Fruit fly (Drosophila melanogaster): ENCODE data around the gene CG1537.

Gene CG1537

dm6 chrX:11081242-11081641 is 18.3 kb upstream of the CG1537 start (continued):
- TF ChIP-seq scrt (GFP tag; optimal IDR thresholded peaks at IDR 0.05) (no peak), CoRest (tag; optimal IDR thresholded peaks at IDR 0.05) (peak; percentile 69), CG8765 (GFP tag; IDR thresholded peaks at IDR 0.05) (no peak), Dll (GFP tag; IDR thresholded peaks at IDR 0.05; ENCODE audit: partially characterized antibody) (no peak), CG17802 (tag; optimal IDR thresholded peaks at IDR 0.05) (no peak), E2f1 (GFP tag; IDR thresholded peaks at IDR 0.05) (no peak), Sox102F (GFP tag; optimal IDR thresholded peaks at IDR 0.05) (peak; percentile 72), CG9727 (GFP tag; optimal IDR thresholded peaks at IDR 0.05) (peak; percentile 24), gcm2 (GFP tag; optimal IDR thresholded peaks at IDR 0.05) (no peak), YL-1 (GFP tag; optimal IDR thresholded peaks at IDR 0.05) (no peak), ara (GFP tag; IDR thresholded peaks at IDR 0.05) (no peak), CG10321 (GFP tag; IDR thresholded peaks at IDR 0.05) (no peak), z (GFP tag; IDR thresholded peaks at IDR 0.05) (no peak), CG32772 (GFP tag; IDR thresholded peaks at IDR 0.05) (no peak), Mes4 (GFP tag; optimal IDR thresholded peaks at IDR 0.05) (no peak), CG13424 (tag; optimal IDR thresholded peaks at IDR 0.05) (peak; percentile 59), fd96Cb (tag; optimal IDR thresholded peaks at IDR 0.05) (peak; percentile 51), CG3163 (GFP tag; optimal IDR thresholded peaks at IDR 0.05) (no peak), D19A (tag; optimal IDR thresholded peaks at IDR 0.05) (peak; percentile 40), CG12659 (GFP tag; optimal IDR thresholded peaks at IDR 0.05) (peak; percentile 49), grn (GFP tag; optimal IDR thresholded peaks at IDR 0.05) (no peak), ap (GFP tag; IDR thresholded peaks at IDR 0.05) (no peak), MTF-1 (GFP tag; optimal IDR thresholded peaks at IDR 0.05; ENCODE audit: borderline replicate concordance) (no peak), Nf-YA (GFP tag; IDR thresholded peaks at IDR 0.05) (no peak), CG3995 (GFP tag; optimal IDR thresholded peaks at IDR 0.05) (no peak), CG16815 (GFP tag; optimal IDR thresholded peaks at IDR 0.05) (peak; percentile 11), CG12155 (GFP tag; optimal IDR thresholded peaks at IDR 0.05) (no peak), CG11247 (GFP tag; IDR thresholded peaks at IDR 0.05) (no peak), dmrt99B (tag; optimal IDR thresholded peaks at IDR 0.05) (peak; percentile 29), CG7357 (GFP tag; IDR thresholded peaks at IDR 0.05) (0 out of 3 replicates have a peak, but pooled peaks have one; percentile 26), CG2875 (GFP tag; optimal IDR thresholded peaks at IDR 0.05) (no peak), chn (GFP tag; optimal IDR thresholded peaks at IDR 0.05) (peak; percentile 0), phol (tag; optimal IDR thresholded peaks at IDR 0.05) (peak; percentile 49), CG15514 (GFP tag; optimal IDR thresholded peaks at IDR 0.05) (peak; percentile 46), sisA (GFP tag; IDR thresholded peaks at IDR 0.05) (peak; percentile 35; the same call in 1 of the 2 replicates), CG14667 (GFP tag; IDR thresholded peaks at IDR 0.05) (0 out of 2 replicates have a peak, but pooled peaks have one; percentile 34), CG12236 (GFP tag; optimal IDR thresholded peaks at IDR 0.05) (no peak), Abd-B (GFP tag; optimal IDR thresholded peaks at IDR 0.05) (peak; percentile 39), shn (GFP tag; optimal IDR thresholded peaks at IDR 0.05) (peak; percentile 16), twi (tag; optimal IDR thresholded peaks at IDR 0.05) (no peak), CG8359 (GFP tag; optimal IDR thresholded peaks at IDR 0.05; ENCODE audit: borderline replicate concordance) (no peak), rib (GFP tag; IDR thresholded peaks at IDR 0.05) (no peak), Dfd (GFP tag; optimal IDR thresholded peaks at IDR 0.05) (no peak), Hmr (GFP tag; optimal IDR thresholded peaks at IDR 0.05) (peak; percentile 67), CG14860 (GFP tag; IDR thresholded peaks at IDR 0.05; ENCODE audit: partially characterized antibody) (no peak), en (GFP tag; optimal IDR thresholded peaks at IDR 0.05) (no peak), Scr (GFP tag; IDR thresholded peaks at IDR 0.05; ENCODE audit: partially characterized antibody) (no peak), bcd (GFP tag; optimal IDR thresholded peaks at IDR 0.05) (peak; percentile 61), Ravus (GFP tag; IDR thresholded peaks at IDR 0.05) (no peak), cg (GFP tag; optimal IDR thresholded peaks at IDR 0.05) (no peak), Elba2 (GFP tag; optimal IDR thresholded peaks at IDR 0.05) (no peak)
